Fruit fly (Drosophila melanogaster) whole organism, larva: ENCODE data around the gene CG3740.

Experiments
- noc ChIP-seq: fragments of 200-800 bp; sonication (Bioruptor generic); optimal IDR thresholded peaks from 3 replicates; lab custom pipeline; 2019; ENCODE audit warnings: missing biosample characterization, mild to moderate bottlenecking, missing genetic modification characterization, moderate library complexity

CG3740 gene

DNA sequence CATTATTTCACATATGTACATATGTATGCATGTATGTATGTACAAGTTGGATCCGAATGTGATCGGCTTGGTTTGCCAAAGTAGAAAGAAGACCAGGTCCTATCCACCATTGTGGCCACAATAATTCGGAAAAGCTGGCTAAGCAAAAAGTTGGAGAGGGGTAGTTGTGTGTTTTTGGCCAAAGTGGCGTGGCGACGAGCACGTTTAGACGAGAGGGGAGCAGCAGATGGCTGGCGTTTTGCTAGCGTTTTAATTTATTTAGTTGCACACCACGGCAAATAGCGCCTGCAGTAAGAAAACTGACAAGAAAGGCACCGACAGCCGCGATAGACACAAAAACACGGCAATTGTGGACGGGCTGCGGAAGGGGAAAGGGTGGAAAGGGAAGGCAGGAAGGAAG is 44.0 kb downstream of the CG3740 start:
- TF ChIP-seq noc: no peak

DNA sequence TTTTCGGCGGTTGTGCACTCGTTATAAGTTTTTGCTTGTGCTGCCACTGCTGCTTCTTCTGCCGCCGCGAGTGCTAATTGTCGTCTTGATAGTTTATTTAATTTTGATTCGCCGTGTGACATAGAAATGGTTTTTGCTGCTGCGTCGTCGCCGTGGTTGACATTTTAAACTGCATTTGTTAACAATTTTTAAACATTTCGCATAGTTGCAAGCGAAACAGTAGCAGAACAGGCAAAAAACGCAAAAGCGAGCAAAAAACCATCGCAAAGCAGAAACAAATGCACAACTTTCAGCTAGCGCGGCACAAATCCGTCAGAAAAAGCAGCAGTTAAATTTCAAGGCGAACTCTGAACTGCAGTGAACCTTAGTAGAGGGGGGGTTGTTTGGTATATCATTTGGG is 45.4 kb downstream of the CG3740 start:
- no peak for TF ChIP-seq noc

DNA sequence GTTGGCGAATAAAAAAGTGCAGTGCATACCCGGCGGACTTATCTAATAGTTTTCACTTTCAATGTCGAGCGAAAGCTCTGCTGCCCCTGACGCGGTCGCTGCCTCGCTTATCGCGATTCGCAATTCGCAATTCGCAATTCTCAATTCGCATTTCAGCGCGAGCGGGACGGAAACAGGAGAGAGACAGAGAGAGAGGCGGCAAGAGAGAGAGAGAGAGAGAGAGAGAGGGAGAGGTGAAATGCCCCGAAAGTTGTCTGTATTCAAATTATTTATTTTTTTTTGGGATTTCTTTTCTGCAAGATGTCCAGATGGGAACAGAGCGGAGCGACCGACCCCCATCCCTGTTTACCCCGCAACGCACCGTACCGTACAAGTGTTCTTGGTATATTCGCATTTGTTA is 45.9 kb downstream of the CG3740 start:
- TF ChIP-seq noc: no peak

DNA sequence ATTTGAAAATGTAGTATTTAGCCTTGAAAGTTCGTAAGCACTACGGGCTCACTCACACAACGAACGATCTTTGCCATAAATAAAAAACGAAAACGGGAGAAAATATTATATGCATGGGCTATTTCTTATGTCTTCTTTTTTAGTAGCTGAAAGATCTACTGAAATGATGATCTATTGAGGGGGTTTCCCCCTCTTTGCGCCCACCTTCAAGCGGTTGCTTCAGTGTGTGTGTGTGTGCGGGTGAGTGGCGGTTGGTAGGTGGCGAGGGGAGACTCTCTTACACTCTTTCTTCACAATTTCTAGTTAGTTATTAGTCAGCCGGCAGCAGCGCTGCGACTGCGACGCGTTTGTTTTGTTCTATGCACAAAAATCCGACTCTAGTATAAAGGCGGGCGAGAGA is 47.7 kb downstream of the CG3740 start:
- TF ChIP-seq noc: no peak

DNA sequence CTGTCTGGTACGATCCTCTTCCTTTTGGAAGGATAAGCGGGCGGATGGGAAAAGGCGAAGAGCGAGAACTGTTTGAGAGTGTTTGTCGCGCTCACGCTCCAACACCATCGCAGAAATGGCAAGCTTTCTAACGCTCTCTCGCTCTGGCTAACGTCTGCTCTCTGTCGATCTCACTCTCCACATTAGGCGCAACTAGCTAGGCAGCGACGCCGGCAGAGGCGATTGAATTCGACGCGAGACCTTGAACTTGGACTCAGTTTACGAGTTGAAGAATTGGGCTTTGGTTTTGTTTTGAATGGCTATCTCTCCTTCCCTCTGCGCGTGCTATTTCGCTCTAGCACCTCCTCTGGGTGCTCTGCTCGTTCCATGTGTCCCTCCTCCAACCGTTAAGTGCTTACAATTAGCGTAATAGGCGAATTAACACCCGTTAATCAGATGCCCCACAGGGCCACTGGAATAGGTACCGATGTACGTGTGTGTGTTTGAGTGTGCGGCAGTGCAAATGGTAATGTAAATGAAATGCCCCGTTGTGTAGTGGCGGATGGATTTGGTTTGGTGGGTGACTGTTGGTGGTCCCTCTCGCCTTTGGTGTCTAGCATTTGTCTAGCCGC is 49.3 kb downstream of the CG3740 start:
- no peak for TF ChIP-seq noc

DNA sequence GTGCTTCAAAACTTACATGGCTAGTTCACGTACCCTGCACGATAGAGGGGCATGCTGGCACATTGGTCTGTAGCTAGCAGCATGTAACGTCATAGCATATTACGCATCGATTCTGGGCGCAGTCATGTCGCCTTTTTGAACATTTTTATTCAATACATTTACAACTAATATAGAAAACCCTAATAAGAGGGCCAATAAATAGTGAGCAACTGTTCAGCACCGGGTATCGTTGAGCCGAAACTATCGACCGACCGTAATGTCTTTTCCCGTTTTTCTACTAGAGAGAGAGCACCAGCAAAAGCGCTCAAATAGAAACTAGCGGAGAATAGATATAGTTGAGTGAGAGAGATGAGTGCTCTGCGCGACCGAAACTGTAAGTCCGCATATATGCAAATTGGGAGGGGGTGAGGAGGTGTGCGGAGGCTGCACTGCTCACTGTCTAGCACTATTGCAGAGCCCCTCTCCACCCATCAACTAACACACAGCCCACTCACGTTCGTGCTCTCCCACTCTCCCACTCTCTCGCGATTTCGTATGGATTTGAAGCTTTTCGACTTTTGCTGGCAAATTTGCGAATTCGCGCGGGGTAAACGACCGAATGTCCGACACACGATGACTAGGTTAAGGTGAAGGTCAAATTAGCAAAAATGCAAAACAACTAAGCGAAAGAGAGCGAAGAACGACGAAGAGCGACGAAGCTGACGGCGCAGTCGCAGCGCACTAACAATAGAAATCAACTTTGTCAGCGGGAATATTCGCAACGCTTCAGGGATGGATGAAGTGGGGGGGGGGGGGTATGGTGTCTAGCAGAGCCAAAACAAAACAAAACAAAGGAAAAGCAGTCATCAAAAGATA is 50.1 kb downstream of the CG3740 start:
- TF ChIP-seq noc: peak; percentile 86
